Fruit fly (Drosophila melanogaster): ENCODE measurements around the gene sgl.

Gene sgl

DNA sequence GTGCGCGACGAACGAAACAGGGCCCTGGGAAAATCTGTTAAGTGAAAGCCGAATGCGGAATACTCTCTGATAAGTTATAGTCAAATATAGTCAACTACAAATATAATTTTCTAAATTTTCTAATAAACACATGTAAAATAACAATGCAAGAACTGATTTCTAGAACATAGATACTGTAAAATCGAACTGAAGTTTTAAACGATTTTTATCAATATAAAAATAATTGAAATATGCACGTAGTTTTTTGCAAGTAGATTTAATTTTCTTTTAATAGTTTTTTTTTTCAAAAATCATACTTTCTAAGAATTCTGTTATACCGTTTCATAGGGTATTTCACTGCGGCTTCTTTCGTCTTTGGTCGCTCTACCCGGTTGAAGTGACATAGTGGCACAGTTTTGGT lies 43.8 kb upstream of the sgl start (continued):
- peak; percentile 18 for TF ChIP-seq CG8089 (GFP tag; optimal IDR thresholded peaks at IDR 0.05)
- peak; percentile 76 for TF ChIP-seq stc (GFP tag; IDR thresholded peaks at IDR 0.05)
- TF ChIP-seq seq (GFP tag; IDR thresholded peaks at IDR 0.05): peak; percentile 58; the same call in 1 of the 2 replicates
- TF ChIP-seq slou (GFP tag; optimal IDR thresholded peaks at IDR 0.05): peak; percentile 52
- no peak for TF ChIP-seq CG16813 (GFP tag; IDR thresholded peaks at IDR 0.05; ENCODE audit: partially characterized antibody)
- peak; percentile 89 for TF ChIP-seq CG14710 (tag; optimal IDR thresholded peaks at IDR 0.05)
- peak; percentile 85 for TF ChIP-seq CG2712 (tag; optimal IDR thresholded peaks at IDR 0.05)
- no peak for TF ChIP-seq Dref (GFP tag; IDR thresholded peaks at IDR 0.05)
- TF ChIP-seq CG6689 (GFP tag; IDR thresholded peaks at IDR 0.05): peak; percentile 81
- TF ChIP-seq zen2 (GFP tag; IDR thresholded peaks at IDR 0.05; ENCODE audit: partially characterized antibody): no peak
- no peak for TF ChIP-seq mld (GFP tag; IDR thresholded peaks at IDR 0.05; ENCODE audit: partially characterized antibody)
- peak; percentile 15 for TF ChIP-seq CG1792 (GFP tag; optimal IDR thresholded peaks at IDR 0.05)
- TF ChIP-seq Hmx (GFP tag; optimal IDR thresholded peaks at IDR 0.05): peak; percentile 51
- TF ChIP-seq CG17328 (GFP tag; IDR thresholded peaks at IDR 0.05): peak; percentile 65
- no peak for TF ChIP-seq CG34224 (GFP tag; IDR thresholded peaks at IDR 0.05; ENCODE audit: partially characterized antibody)
- TF ChIP-seq CG31388 (GFP tag; optimal IDR thresholded peaks at IDR 0.05): no peak
- TF ChIP-seq CG13624 (GFP tag; optimal IDR thresholded peaks at IDR 0.05): peak; percentile 30
- TF ChIP-seq Bteb2 (GFP tag; optimal IDR thresholded peaks at IDR 0.05): peak; percentile 65
- TF ChIP-seq bsh (GFP tag; optimal IDR thresholded peaks at IDR 0.05): peak in 1 of 2 experiments; percentile 90
- peak in 1 of 3 experiments; percentile 28 for TF ChIP-seq Stat92E (GFP tag; optimal IDR thresholded peaks at IDR 0.05)
- no peak for TF ChIP-seq pb (GFP tag; optimal IDR thresholded peaks at IDR 0.05)
- TF ChIP-seq btn (GFP tag; optimal IDR thresholded peaks at IDR 0.05): no peak
- TF ChIP-seq CG17361 (GFP tag; IDR thresholded peaks at IDR 0.05): peak; percentile 97
- TF ChIP-seq CG12219 (GFP tag; optimal IDR thresholded peaks at IDR 0.05): peak; percentile 72
- TF ChIP-seq CG7963 (GFP tag; IDR thresholded peaks at IDR 0.05; ENCODE audit: partially characterized antibody): no peak
- TF ChIP-seq CG4282 (GFP tag; optimal IDR thresholded peaks at IDR 0.05): no peak
- no peak for TF ChIP-seq CG2889 (GFP tag; IDR thresholded peaks at IDR 0.05)
- TF ChIP-seq CG2202 (tag; optimal IDR thresholded peaks at IDR 0.05): peak; percentile 50
- peak; percentile 70; the same call in 2 of the 3 replicates for TF ChIP-seq CG34422 (GFP tag; IDR thresholded peaks at IDR 0.05)
- TF ChIP-seq CG15479 (GFP tag; optimal IDR thresholded peaks at IDR 0.05): no peak
- TF ChIP-seq CG12071 (GFP tag; optimal IDR thresholded peaks at IDR 0.05): peak; percentile 19
- no peak for TF ChIP-seq Atf3 (GFP tag; optimal IDR thresholded peaks at IDR 0.05)
- TF ChIP-seq oc (tag; optimal IDR thresholded peaks at IDR 0.05): peak; percentile 87
- TF ChIP-seq ato (GFP tag; IDR thresholded peaks at IDR 0.05; ENCODE audit: partially characterized antibody): no peak
- peak in 1 of 2 experiments; percentile 27 for TF ChIP-seq insv (GFP tag; optimal IDR thresholded peaks at IDR 0.05)
- TF ChIP-seq bbx (GFP tag; IDR thresholded peaks at IDR 0.05; ENCODE audit: partially characterized antibody): no peak
- TF ChIP-seq h (optimal IDR thresholded peaks at IDR 0.05): no peak
- no peak for TF ChIP-seq CG7745 (tag; optimal IDR thresholded peaks at IDR 0.05)
- TF ChIP-seq CG17568 (GFP tag; optimal IDR thresholded peaks at IDR 0.05): peak; percentile 58
- TF ChIP-seq CG13296 (GFP tag; optimal IDR thresholded peaks at IDR 0.05): peak; percentile 91
- TF ChIP-seq CG7839 (tag; optimal IDR thresholded peaks at IDR 0.05): peak; percentile 94
- no peak for TF ChIP-seq CG3065 (GFP tag; optimal IDR thresholded peaks at IDR 0.05)
- TF ChIP-seq CG15514 (GFP tag; optimal IDR thresholded peaks at IDR 0.05): peak; percentile 54
- no peak for TF ChIP-seq MESR4 (GFP tag; optimal IDR thresholded peaks at IDR 0.05)
- no peak for TF ChIP-seq CG2129 (GFP tag; IDR thresholded peaks at IDR 0.05; ENCODE audit: partially characterized antibody)
- TF ChIP-seq cad (GFP tag; optimal IDR thresholded peaks at IDR 0.05): no peak
- peak; percentile 83 for TF ChIP-seq tap (tag; optimal IDR thresholded peaks at IDR 0.05)
- TF ChIP-seq CG4707 (GFP tag; optimal IDR thresholded peaks at IDR 0.05): no peak
- no peak for TF ChIP-seq CG13287 (GFP tag; IDR thresholded peaks at IDR 0.05; ENCODE audit: partially characterized antibody)
- peak; percentile 64; the same call in 1 of the 3 replicates for TF ChIP-seq CG3726 (GFP tag; IDR thresholded peaks at IDR 0.05)

All from whole organism, embryonic.